Worm (Caenorhabditis elegans) whole organism, midembryonic: ENCODE measurements around the gene srv-9.
A peak's percentile ranks its signal among the peaks of the same experiment; 100 is the strongest.

ENCODE experiments used
- T22C8.4 ChIP-seq: fragments of 200-800 bp; sonication (Bioruptor generic); IDR thresholded peaks from 2 replicates; pipeline ENCODE4 v1.3.6; 2022; ENCODE audit warnings: missing genetic modification characterization, missing compliant biosample characterization
- cog-1 ChIP-seq: sonication (generic microtip); optimal IDR thresholded peaks from 2 replicates; lab custom pipeline; 2016; ENCODE audit warnings: missing genetic modification characterization, missing compliant biosample characterization
- flt-1 ChIP-seq: fragments of 200-800 bp; sonication (Bioruptor generic); IDR thresholded peaks from 2 replicates; pipeline ENCODE4 v1.3.6; 2022; ENCODE audit warnings: missing genetic modification characterization, missing compliant biosample characterization
- klf-2 ChIP-seq: fragments of 200-800 bp; sonication (Bioruptor generic); conservative IDR thresholded peaks from 2 replicates; pipeline ENCODE4 v1.3.6; 2022; ENCODE audit warnings: missing genetic modification reagents, missing genetic modification characterization, missing compliant biosample characterization
- med-1 ChIP-seq: sonication (generic microtip); optimal IDR thresholded peaks from 2 replicates; lab custom pipeline; 2017; ENCODE audit warnings: missing genetic modification characterization, mild to moderate bottlenecking, missing compliant biosample characterization, antibody characterized with exemption, missing genetic modification reagents; ENCODE audit not compliant: insufficient read depth
- ref-1 ChIP-seq: fragments of 200-800 bp; sonication (Bioruptor generic); conservative IDR thresholded peaks from 2 replicates; pipeline ENCODE4 v1.3.6; 2022; ENCODE audit warnings: missing genetic modification reagents, missing genetic modification characterization, missing compliant biosample characterization
- tab-1 ChIP-seq: fragments of 200-800 bp; sonication (Bioruptor generic); IDR thresholded peaks from 2 replicates; pipeline ENCODE4 v1.3.6; 2022; ENCODE audit warnings: missing genetic modification characterization, missing compliant biosample characterization
- ztf-23 ChIP-seq: fragments of 200-800 bp; sonication (Bioruptor generic); IDR thresholded peaks from 2 replicates; pipeline ENCODE4 v1.3.6; 2022; ENCODE audit warnings: missing genetic modification reagents, missing genetic modification characterization, missing compliant biosample characterization
- ztf-29 ChIP-seq: fragments of 200-800 bp; sonication (Bioruptor generic); IDR thresholded peaks from 2 replicates; pipeline ENCODE4 v1.3.6; 2022; ENCODE audit warnings: missing genetic modification reagents, missing genetic modification characterization, missing compliant biosample characterization

Gene srv-9

ce11 chrV:13394968-13395367 lies 28.0 kb downstream of the srv-9 start:
- TF ChIP-seq ztf-23 (0 out of 2 replicates have a peak, but pooled peaks have one; percentile 12), klf-2 (GFP tag; lab: Robert Waterston, UW) (no peak)

- TF ChIP-seq flt-1 (GFP tag; lab: Robert Waterston, UW) (peak; percentile 34; the same call in 1 of the 2 replicates), klf-2 (GFP tag; lab: Robert Waterston, UW) (no peak)
Measured at ce11 chrV:13393333-13393803, 29.6 kb downstream of the srv-9 start.

ce11 chrV:13391378-13392258 lies 31.3 kb downstream of the srv-9 start, which contains the start of gene somi-1:
TSS of gene somi-1 (minus strand) at chrV:13391395.
- TF ChIP-seq tab-1 (GFP tag; lab: Robert Waterston, UW) = no peak
- TF ChIP-seq med-1 (GFP tag; lab: Kevin White, UChicago) = no peak
- no peak for TF ChIP-seq cog-1 (tag; lab: Kevin White, UChicago)
- TF ChIP-seq ref-1 (GFP tag; lab: Robert Waterston, UW) = no peak
- peak; percentile 15; the same call in 1 of the 2 replicates for TF ChIP-seq ztf-23

ce11 chrV:13390936-13391335 lies 32.0 kb downstream of the srv-9 start:
- TF ChIP-seq ztf-29 (GFP tag; lab: Robert Waterston, UW) (no peak), flt-1 (GFP tag; lab: Robert Waterston, UW) (0 out of 2 replicates have a peak, but pooled peaks have one; percentile 25)

ce11 chrV:13389454-13389853 lies 33.5 kb downstream of the srv-9 start:
- TF ChIP-seq ztf-29 (GFP tag; lab: Robert Waterston, UW) (no peak), T22C8.4 (GFP tag; lab: Robert Waterston, UW) (no peak), klf-2 (GFP tag; lab: Robert Waterston, UW) (no peak), ref-1 (GFP tag; lab: Robert Waterston, UW) (no peak), tab-1 (GFP tag; lab: Robert Waterston, UW) (no peak), flt-1 (GFP tag; lab: Robert Waterston, UW) (no peak)

- TF ChIP-seq flt-1 (GFP tag; lab: Robert Waterston, UW) (no peak), ztf-23 (no peak), tab-1 (GFP tag; lab: Robert Waterston, UW) (no peak), ref-1 (GFP tag; lab: Robert Waterston, UW) (no peak), T22C8.4 (GFP tag; lab: Robert Waterston, UW) (no peak), klf-2 (GFP tag; lab: Robert Waterston, UW) (no peak), med-1 (GFP tag; lab: Kevin White, UChicago) (no peak), cog-1 (tag; lab: Kevin White, UChicago) (no peak), ztf-29 (GFP tag; lab: Robert Waterston, UW) (no peak)
Measured at ce11 chrV:13388961-13389360, 34.0 kb downstream of the srv-9 start.

- TF ChIP-seq med-1 (GFP tag; lab: Kevin White, UChicago) (no peak), flt-1 (GFP tag; lab: Robert Waterston, UW) (no peak), tab-1 (GFP tag; lab: Robert Waterston, UW) (no peak), ref-1 (GFP tag; lab: Robert Waterston, UW) (no peak), ztf-23 (no peak), klf-2 (GFP tag; lab: Robert Waterston, UW) (no peak), ztf-29 (GFP tag; lab: Robert Waterston, UW) (no peak), cog-1 (tag; lab: Kevin White, UChicago) (no peak), T22C8.4 (GFP tag; lab: Robert Waterston, UW) (no peak)
Measured at ce11 chrV:13387472-13387871, 35.5 kb downstream of the srv-9 start.

ce11 chrV:13385798-13386197 lies 37.1 kb downstream of the srv-9 start, which contains the start of gene gcy-34:
TSS of gene gcy-34 (minus strand) at chrV:13385898.
- TF ChIP-seq T22C8.4 (GFP tag; lab: Robert Waterston, UW) (no peak), med-1 (GFP tag; lab: Kevin White, UChicago) (no peak), ref-1 (GFP tag; lab: Robert Waterston, UW) (no peak), cog-1 (tag; lab: Kevin White, UChicago) (no peak), flt-1 (GFP tag; lab: Robert Waterston, UW) (no peak), tab-1 (GFP tag; lab: Robert Waterston, UW) (no peak), ztf-23 (no peak), klf-2 (GFP tag; lab: Robert Waterston, UW) (no peak), ztf-29 (GFP tag; lab: Robert Waterston, UW) (no peak)

- TF ChIP-seq med-1 (GFP tag; lab: Kevin White, UChicago) (no peak), klf-2 (GFP tag; lab: Robert Waterston, UW) (no peak), flt-1 (GFP tag; lab: Robert Waterston, UW) (no peak), T22C8.4 (GFP tag; lab: Robert Waterston, UW) (no peak), ztf-29 (GFP tag; lab: Robert Waterston, UW) (no peak), tab-1 (GFP tag; lab: Robert Waterston, UW) (no peak), ztf-23 (no peak), cog-1 (tag; lab: Kevin White, UChicago) (no peak), ref-1 (GFP tag; lab: Robert Waterston, UW) (no peak)
Measured at ce11 chrV:13380980-13381379, 42.0 kb downstream of the srv-9 start, which contains the start of gene cpz-2. TSS of gene cpz-2 (plus strand) at chrV:13381189.
